Worm (Caenorhabditis elegans) whole organism, L2 larva: ENCODE data around the gene tbx-8.

Experiments
- Y55F3AM.14 ChIP-seq: fragments of 200-800 bp; sonication (Bioruptor generic); optimal IDR thresholded peaks from 2 replicates; lab custom pipeline; 2018; ENCODE audit warnings: mild to moderate bottlenecking, missing genetic modification characterization, missing compliant biosample characterization
- lin-13 ChIP-seq: fragments of 150-350 bp; optimal IDR thresholded peaks from 2 replicates; lab custom pipeline; 2014; ENCODE audit warnings: missing biosample characterization, missing genetic modification reagents, missing genetic modification characterization
- mdl-1 ChIP-seq, 2 experiments: fragments of 150-350 bp in 1 of 2; sonication (generic microtip) in 1 of 2; optimal IDR thresholded peaks; 2 replicates each; lab custom pipeline; 2017; ENCODE audit warnings: missing biosample characterization in 2 of 2, missing genetic modification characterization in 2 of 2
- nhr-10 ChIP-seq: sonication (generic microtip); optimal IDR thresholded peaks from 2 replicates; lab custom pipeline; 2017; ENCODE audit warnings: missing biosample characterization, missing genetic modification characterization
- nhr-12 ChIP-seq: fragments of 150-350 bp; optimal IDR thresholded peaks from 2 replicates; lab custom pipeline; 2014; ENCODE audit warnings: missing biosample characterization, missing genetic modification characterization
- nhr-25 ChIP-seq: fragments of 150-350 bp; sonication (generic microtip); optimal IDR thresholded peaks from 3 replicates; lab custom pipeline; 2014; ENCODE audit warnings: missing biosample characterization, missing genetic modification characterization
- peb-1 ChIP-seq: fragments of 150-350 bp; optimal IDR thresholded peaks from 2 replicates; lab custom pipeline; 2014; ENCODE audit warnings: missing biosample characterization, missing genetic modification characterization
- sma-3 ChIP-seq: sonication (generic microtip); optimal IDR thresholded peaks from 2 replicates; lab custom pipeline; 2016; ENCODE audit warnings: missing genetic modification reagents, missing genetic modification characterization, missing compliant biosample characterization
- unc-55 ChIP-seq: fragments of 150-350 bp; sonication (generic microtip); optimal IDR thresholded peaks from 3 replicates; lab custom pipeline; 2014; ENCODE audit warnings: missing biosample characterization, missing genetic modification reagents, missing genetic modification characterization

DNA sequence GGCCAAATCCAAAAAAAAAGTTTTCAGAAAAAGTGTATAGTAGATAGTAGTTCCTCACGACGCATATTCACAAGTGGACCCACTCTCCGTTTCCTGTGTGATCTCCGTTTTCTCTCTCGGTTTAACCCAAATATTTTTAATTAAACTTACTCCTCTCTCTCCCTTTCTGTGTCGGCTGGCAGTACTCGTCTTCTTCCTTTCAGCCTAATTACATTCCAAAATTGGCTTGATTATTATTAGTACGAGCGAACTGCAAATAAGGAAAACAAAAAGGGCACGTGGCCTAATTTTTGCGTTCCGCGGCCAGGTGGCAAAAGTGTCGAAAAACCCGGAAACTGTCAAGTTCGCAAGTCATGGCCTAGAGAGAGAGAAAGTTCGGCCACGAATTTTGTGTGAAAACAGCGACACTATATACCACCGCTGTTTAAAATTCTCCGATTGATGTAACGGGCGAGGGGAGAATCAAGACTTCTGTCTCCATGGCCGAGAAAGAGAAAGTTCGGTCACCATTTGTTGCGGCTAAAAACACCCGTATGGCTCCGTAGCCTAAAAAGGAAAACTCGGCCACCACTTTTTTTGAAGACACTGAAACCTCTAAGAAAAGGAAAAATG, 49.8 kb downstream of the tbx-8 start:
- TF ChIP-seq mdl-1 (tag; optimal IDR thresholded peaks at IDR 0.05; lab: Kevin White, UChicago) (no peak), nhr-10 (tag; lab: Kevin White, UChicago) (no peak), sma-3 (GFP tag; lab: Kevin White, UChicago) (no peak), lin-13 (GFP tag; lab: Kevin White, UChicago) (no peak), unc-55 (GFP tag; lab: Kevin White, UChicago) (no peak), Y55F3AM.14 (no peak), nhr-25 (no peak), peb-1 (tag; lab: Kevin White, UChicago) (no peak), nhr-12 (tag; lab: Kevin White, UChicago) (no peak)
